Worm (Caenorhabditis elegans) whole organism, dauer: ENCODE data around the gene srz-72.
"Not testable (repeated sequence)": the region's sequence is repeated elsewhere in the genome, so short reads cannot be mapped to it uniquely, and the experiment has no call there.

Experiments
- unc-62 ChIP-seq: sonication (generic microtip); optimal IDR thresholded peaks from 2 replicates; lab custom pipeline; 2017; ENCODE audit warnings: missing biosample characterization, missing genetic modification reagents, missing genetic modification characterization

Gene srz-72

DNA sequence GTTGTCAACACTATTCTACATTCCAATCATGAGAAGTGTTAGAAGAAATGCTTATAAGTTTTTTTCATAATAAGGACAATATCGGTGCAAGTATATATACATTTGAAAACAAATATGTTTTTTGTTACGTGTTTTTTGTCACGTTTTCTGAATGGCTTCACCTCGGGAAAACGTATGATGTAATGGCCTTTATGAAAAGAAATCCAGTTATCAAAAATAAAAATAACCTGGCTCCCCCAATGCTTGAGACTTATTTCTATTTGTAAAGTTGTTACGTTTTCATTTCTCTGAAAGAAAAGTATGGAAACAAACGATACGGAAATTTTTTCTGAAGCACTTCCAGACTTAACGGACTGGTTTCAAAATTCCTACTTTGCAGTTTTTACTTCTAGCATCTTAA, at the start of gene srz-72:
srz-72 (plus strand) TSS at position 301 of the 400 bp plus-strand sequence.
- TF ChIP-seq unc-62 (GFP tag; lab: Kevin White, UChicago): no peak

DNA sequence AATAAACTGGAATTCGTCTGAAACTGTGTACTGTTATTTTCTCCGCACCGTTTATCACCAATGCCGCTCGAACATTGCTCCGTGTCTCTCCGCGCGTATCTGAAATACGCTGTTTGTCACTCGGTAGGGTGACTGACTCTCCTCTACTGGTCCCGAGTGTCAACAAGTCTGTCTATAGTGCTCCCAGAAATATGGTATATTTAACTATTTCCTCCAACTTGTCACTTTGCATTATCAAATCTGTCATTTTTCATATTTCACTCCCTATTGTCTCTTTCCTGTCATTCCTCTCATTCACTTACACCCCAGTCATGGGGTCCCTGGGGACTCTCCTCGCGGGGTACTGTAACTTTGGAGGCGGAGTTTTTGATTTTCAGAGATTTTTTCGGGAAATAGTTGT, 44.5 kb upstream of the srz-72 start, which contains the start of gene hlh-17:
hlh-17 (plus strand) TSS at position 301 of the 400 bp plus-strand sequence.
- TF ChIP-seq unc-62 (GFP tag; lab: Kevin White, UChicago): no peak

DNA sequence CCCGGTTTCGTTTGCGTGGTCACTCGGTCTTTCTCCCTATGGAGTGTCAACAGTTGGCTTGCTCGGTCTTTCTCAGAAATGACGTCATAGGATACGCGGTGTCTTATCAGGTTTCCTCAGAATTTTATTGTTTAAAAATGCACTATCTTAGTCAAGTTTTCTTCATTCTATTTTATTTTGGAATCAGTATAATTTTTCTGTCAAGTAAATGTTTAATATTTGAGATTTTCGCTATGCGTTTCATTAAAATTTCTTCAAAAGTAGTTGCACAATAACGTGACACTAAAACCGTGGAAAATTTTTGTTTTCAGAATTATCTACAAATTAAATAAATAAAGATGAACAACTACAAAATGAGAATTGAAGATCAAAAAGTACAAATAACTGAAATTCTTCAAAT, 41.6 kb upstream of the srz-72 start, which contains the start of gene hlh-31:
hlh-31 (plus strand) TSS at position 301 of the 400 bp plus-strand sequence.
- no peak for TF ChIP-seq unc-62 (GFP tag; lab: Kevin White, UChicago)

DNA sequence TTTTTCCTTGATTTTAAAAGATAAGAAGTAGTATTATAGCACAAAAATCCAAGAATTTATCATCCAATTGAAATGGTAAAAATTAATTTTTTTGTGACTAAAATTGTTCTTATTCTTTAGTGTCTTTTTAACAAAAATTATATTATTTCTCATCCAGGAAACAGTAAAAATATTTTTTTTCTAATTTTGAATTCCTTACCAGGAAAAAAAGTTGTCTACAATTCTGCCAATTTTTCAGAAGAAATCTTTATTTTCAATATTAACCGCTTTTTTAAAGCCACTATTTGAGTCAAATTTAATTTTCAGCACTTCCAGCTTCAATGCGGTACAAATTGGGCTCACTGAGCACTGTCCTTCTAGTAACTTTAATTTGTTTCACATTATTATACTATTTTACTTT, 28.0 kb upstream of the srz-72 start, which contains the start of gene F38C2.4:
F38C2.4 (plus strand) TSS at position 301 of the 400 bp plus-strand sequence.
- TF ChIP-seq unc-62 (GFP tag; lab: Kevin White, UChicago): no peak

DNA sequence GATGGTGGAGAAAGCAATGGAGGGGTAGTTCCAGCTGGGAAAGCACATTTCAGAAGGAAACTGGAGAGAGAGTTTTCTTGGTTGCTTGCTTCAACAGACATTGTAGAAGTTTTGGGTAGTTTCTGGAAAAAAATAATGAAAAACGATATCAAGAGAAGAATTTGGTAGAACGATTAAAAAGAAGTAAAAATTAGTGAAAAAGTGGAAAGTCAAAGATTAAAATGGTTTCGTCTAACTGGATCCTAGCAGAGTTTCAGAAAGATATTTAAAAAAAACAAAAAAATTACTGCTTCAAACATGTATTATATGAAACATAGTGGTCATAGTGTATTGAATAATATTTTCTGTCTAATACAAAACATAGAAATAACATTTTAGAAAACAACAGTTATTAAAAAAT, 21.7 kb upstream of the srz-72 start, which contains the start of gene F38C2.7:
F38C2.7 (minus strand) TSS at position 101 of the 400 bp plus-strand sequence.
- TF ChIP-seq unc-62 (GFP tag; lab: Kevin White, UChicago): no peak

DNA sequence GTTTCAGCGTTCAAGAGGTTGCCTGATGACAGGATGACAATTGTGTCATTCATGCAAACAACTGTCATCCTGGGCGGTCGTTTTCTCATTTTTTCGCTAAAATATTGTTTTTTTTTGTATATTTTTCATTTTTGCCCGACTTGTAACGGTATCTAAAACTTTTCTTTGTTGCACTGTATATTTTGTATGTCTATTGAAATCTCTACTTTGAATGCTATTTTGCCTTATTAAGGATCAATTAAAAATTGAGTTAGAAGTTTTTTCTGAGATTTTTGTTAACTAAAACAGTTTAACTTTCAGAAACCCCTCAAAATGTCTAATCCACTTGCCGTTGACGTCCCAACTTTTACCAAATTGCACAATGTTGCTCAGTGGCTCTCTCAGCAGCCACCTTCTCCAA, 21.0 kb upstream of the srz-72 start, which contains the start of gene ccch-2:
ccch-2 (plus strand) TSS at position 301 of the 400 bp plus-strand sequence.
- no peak for TF ChIP-seq unc-62 (GFP tag; lab: Kevin White, UChicago)

DNA sequence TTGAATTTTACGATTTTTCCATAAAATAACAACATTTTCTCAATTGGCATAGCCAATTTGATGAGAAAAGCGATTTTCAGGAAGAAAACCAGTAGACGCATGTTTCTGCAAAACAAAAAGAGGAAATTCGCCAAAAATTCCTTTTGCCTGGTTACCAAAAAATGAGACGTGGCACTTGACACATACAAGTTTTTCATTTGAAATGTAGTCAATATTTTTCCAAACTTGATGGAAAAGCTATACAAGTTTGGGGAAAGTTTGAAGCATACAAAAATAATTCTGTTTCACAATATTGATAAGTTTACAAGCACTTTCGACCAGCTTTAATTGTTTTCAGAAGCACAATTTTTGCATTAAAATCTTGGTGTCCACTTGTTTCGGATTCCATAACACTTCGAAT, 18.3 kb upstream of the srz-72 start, which contains the start of gene clec-191:
clec-191 (minus strand) TSS at position 101 of the 400 bp plus-strand sequence.
- no peak for TF ChIP-seq unc-62 (GFP tag; lab: Kevin White, UChicago)

DNA sequence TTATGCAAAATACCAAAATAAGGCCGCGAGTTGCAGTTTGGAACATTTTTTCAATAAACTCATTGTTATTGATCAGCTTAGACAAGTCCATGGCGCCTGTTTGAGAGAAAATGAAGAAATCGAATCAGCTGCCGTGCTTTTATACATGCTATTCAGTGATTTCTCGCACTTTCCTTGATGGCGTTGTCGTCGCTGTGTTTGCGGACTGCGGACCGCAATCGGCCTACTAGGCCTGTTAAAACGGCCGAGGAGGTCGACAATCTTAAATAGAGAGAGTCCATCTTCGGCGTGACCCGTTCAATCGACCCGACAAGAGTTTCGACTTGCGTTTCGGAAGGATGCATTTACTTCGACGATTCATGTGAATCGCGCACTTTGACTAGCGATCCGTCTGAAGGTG, 8.2 kb upstream of the srz-72 start, which contains the start of gene srz-75:
srz-75 (minus strand) TSS at position 101 of the 400 bp plus-strand sequence.
- no peak for TF ChIP-seq unc-62 (GFP tag; lab: Kevin White, UChicago)

DNA sequence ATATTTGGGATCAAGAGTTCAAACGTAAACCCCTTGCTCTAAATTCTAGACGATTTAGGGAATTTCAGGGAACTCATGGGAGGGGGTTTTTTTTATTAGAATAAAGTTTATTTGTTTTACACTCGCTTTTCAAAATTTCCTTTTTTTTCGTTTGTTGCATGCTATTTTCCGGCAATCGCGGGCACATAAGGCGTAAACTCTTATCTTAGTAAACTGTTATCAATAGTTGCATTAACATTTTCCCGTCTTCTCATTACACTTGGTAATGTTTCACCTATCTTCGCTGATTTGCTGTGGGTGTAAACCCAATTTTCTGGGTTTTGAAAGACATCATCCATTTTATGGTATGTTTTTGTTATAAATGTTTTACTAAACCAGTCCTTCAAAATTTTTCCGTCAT, 5.1 kb upstream of the srz-72 start:
- no peak for TF ChIP-seq unc-62 (GFP tag; lab: Kevin White, UChicago)

DNA sequence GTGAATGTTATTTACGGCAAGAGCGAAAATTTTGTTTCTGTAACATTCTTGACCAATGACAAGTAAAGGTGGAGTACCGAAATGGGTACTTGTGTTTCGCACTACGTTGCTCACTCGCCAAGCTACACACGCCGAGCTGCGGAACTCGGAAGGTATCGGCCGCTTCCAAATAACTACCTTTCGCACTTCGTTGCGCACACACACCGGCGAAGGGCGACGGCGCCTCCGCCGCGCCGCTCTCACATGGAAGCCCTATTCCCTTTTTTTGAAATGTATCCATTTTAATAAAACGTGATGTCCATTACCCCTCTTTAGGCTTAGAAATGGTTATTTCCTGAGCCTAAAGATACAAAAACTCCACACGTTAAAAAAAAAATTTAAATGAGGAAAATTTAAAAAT, 8.0 kb downstream of the srz-72 start:
- TF ChIP-seq unc-62 (GFP tag; lab: Kevin White, UChicago): no peak

DNA sequence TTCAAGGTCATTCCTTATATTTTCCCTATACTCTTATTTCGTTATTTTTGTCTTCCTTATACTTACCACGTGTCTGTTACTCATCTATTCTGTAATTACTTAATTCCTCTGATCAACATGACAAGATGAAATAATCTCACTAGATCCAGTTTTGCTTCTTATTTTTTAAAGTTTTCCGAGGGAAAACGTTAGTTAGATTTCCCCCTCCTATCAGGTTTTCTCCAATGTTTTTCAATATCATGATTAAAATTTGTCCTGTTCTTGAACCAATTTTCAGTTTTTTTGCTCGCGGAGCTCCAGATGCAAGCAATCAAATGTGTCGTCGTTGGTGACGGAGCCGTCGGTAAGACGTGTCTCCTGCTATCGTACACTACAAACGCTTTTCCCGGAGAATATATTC, 9.0 kb downstream of the srz-72 start, which contains the start of gene rac-2:
rac-2 (plus strand) TSS at position 301 of the 400 bp plus-strand sequence.
- not testable (repeated sequence) for TF ChIP-seq unc-62 (GFP tag; lab: Kevin White, UChicago)

DNA sequence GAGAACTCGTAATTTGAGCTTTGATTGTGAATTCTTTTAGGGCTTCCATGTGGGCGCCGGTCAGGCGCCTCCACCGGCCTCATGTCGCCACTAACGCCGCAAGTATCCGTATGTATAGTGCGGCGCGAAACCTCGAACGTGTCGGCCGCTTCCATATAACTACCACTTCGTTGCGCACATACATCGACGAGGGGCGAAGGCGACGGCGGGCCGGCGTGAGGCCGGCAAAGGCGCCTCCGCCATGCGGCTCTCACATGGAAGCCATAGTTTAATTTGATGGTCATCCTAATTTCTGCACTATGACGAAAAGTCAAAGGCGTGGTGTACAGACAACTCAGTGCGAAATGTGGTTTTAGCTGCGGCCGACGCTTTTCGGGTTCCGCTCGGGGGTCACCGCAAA, 11.2 kb downstream of the srz-72 start:
- TF ChIP-seq unc-62 (GFP tag; lab: Kevin White, UChicago): no peak

DNA sequence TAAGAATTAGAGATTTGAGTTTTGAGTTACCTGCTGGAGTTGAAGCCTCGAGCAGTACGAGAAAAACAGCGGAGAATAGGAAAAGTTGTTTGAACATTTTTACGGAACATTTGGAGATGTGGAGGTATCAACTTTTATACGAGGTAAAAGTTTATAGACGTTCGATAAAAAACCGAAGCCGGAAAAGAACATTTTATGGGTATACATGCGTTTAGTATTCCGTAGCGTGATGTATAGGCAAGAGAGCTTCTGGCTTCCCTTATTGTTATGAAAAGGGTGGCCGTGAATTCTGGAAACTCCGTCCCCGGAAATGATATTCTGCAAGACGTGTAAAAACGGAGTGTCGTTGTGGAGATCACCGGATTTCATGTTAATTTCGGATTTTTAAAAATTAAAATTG, 21.5 kb downstream of the srz-72 start, which contains the start of gene K03D3.5:
K03D3.5 (minus strand) TSS at position 101 of the 400 bp plus-strand sequence.
- no peak for TF ChIP-seq unc-62 (GFP tag; lab: Kevin White, UChicago)

DNA sequence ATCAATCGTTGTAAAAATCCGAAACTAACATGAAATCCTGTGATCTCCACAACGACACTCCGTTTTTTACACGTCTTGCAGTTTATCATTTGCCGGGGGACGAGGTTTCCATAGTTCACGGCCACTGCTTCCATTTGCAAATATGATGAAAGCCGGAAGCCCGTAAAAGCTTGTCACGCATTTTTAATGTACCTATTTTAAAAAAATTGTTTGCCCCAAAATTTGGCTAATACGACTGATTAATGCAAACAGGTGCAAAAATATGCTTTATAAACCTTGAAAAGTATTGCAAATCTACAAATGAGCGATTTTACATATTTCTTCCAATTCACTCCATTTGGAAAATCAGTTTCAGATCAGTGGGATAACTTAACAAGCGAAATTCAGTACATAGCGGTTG, 21.9 kb downstream of the srz-72 start, which contains the start of gene srz-61:
srz-61 (plus strand) TSS at position 301 of the 400 bp plus-strand sequence.
- TF ChIP-seq unc-62 (GFP tag; lab: Kevin White, UChicago): no peak

DNA sequence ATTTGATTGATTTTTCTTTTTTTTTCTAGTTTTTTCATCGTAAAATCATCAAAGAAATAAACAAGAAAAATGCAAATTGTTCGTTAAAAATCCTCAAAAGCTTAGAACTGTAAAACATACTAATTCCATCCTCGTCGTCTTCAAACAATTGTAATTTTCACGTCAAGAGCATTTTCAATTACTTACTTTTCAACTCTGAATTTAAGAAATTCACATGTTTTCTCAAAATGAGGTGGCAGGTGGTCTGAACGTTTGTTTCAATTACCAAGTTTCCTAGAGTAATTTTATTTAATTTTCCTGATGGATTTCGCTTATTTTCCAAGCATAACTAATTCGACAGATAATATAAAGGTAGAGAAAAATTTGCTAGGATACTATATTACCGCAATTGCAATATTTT, 24.4 kb downstream of the srz-72 start, which contains the start of gene srz-104:
srz-104 (plus strand) TSS at position 301 of the 400 bp plus-strand sequence.
- no peak for TF ChIP-seq unc-62 (GFP tag; lab: Kevin White, UChicago)

DNA sequence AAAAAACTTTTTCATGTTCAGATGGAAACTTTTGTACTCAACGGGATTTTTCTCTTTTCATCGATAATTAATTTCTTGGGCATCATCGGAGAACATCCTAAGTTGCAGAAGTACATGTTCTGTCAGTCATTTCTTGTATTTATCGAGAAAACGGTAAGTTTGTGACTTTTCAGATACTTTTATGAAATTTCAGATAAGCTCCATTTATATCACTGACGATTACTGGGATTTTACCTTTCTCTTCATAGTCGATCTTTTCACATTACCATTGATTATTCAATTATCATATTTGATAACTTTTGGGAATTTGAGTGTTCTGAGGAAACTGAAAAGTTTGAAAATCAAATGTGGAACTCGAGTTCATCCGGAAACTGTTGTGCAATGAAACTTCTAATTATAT, 25.6 kb downstream of the srz-72 start, which contains the start of gene srz-105:
srz-105 (plus strand) TSS at position 301 of the 400 bp plus-strand sequence.
- TF ChIP-seq unc-62 (GFP tag; lab: Kevin White, UChicago): no peak

DNA sequence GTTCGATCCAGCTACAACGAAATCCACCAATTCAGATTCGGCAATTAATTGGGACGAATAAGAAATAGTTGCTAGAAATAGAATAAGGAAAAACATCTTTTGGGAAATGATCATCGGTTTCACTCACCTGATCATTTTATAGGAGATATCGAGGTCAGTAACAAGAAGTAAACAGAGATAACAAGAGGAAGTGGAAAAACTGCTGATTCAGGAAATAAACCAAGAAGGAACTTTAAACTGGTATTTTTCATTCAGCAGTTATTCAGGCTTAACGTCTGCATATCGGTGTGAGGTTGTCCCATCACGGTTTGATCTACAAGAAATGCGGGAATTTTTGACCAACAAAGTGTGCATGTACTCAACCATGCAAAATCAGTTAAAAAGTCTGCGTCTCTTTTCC, 29.6 kb downstream of the srz-72 start, which contains the start of gene K03D3.2:
K03D3.2 (minus strand) TSS at position 101 of the 400 bp plus-strand sequence.
- TF ChIP-seq unc-62 (GFP tag; lab: Kevin White, UChicago): no peak
